Worm (Caenorhabditis elegans) whole organism, late embryonic: ENCODE data around the gene srp-6.

ENCODE experiments used
- C08G9.2 ChIP-seq: sonication (generic microtip); optimal IDR thresholded peaks from 2 replicates; lab custom pipeline; 2016; ENCODE audit warnings: mild to moderate bottlenecking, missing genetic modification characterization, moderate library complexity, missing compliant biosample characterization
- ama-1 ChIP-seq: fragments of 150-350 bp; optimal IDR thresholded peaks from 2 replicates; lab custom pipeline; 2014
- ceh-14 ChIP-seq: sonication (generic microtip); optimal IDR thresholded peaks from 2 replicates; lab custom pipeline; 2016; ENCODE audit warnings: missing genotype, missing genetic modification characterization, missing compliant biosample characterization
- fax-1 ChIP-seq: sonication (generic microtip); optimal IDR thresholded peaks from 2 replicates; lab custom pipeline; 2016; ENCODE audit warnings: missing genotype, missing genetic modification characterization, missing compliant biosample characterization
- gmeb-2 ChIP-seq: sonication (generic microtip); optimal IDR thresholded peaks from 2 replicates; lab custom pipeline; 2016; ENCODE audit warnings: missing genetic modification characterization, inconsistent platforms, missing compliant biosample characterization
- nfya-1 ChIP-seq: sonication (generic microtip); optimal IDR thresholded peaks from 2 replicates; lab custom pipeline; 2017; ENCODE audit warnings: missing genetic modification characterization, mild to moderate bottlenecking, missing compliant biosample characterization, antibody characterized with exemption, moderate library complexity
- nhr-11 ChIP-seq: fragments of 150-350 bp; optimal IDR thresholded peaks from 2 replicates; lab custom pipeline; 2014; ENCODE audit warnings: missing biosample characterization, missing genetic modification characterization
- pha-4 ChIP-seq: fragments of 150-350 bp; optimal IDR thresholded peaks from 2 replicates; lab custom pipeline; 2018; ENCODE audit warnings: missing biosample characterization, missing genetic modification reagents, missing genetic modification characterization
- rnt-1 ChIP-seq: sonication (generic microtip); optimal IDR thresholded peaks from 2 replicates; lab custom pipeline; 2016; ENCODE audit warnings: missing genetic modification characterization, missing compliant biosample characterization
- sox-4 ChIP-seq: sonication (generic microtip); optimal IDR thresholded peaks from 2 replicates; lab custom pipeline; 2017; ENCODE audit warnings: mild to moderate bottlenecking, missing genetic modification characterization, inconsistent platforms, missing compliant biosample characterization

DNA sequence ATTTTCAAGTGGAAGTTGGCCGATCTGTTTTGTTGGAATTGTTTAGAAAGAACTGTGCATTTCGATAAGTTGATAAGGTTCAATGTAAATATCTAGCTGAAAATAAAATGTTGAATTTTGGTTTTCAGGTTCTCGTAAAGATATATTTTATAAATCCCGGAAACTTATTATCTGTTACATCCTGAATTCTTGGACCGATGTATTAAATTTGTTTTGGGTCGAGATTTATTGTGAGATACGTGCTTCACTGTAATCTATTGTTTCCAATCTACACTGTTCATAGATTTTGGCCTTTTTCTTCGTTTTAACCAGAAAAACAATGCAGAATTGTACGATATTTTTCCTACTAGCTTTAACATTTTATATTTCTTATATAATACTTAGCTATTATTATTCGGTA, 28.8 kb downstream of the srp-6 start, which contains the start of gene C03G6.6:
- TF ChIP-seq fax-1 (tag; lab: Kevin White, UChicago) (no peak), ama-1 (lab: Kevin White, UChicago) (no peak), nhr-11 (tag; lab: Kevin White, UChicago) (no peak), nfya-1 (tag; lab: Kevin White, UChicago) (no peak), rnt-1 (tag; lab: Kevin White, UChicago) (no peak), C08G9.2 (tag; lab: Kevin White, UChicago) (no peak), pha-4 (tag; lab: Kevin White, UChicago) (no peak), gmeb-2 (no peak), ceh-14 (tag; lab: Kevin White, UChicago) (no peak), sox-4 (tag; lab: Kevin White, UChicago) (no peak)
